Fruit fly (Drosophila melanogaster) whole organism, prepupa: ENCODE results near the gene CG34253.

Source experiments
- CG11902 ChIP-seq: fragments of 200-800 bp; sonication (Bioruptor generic); optimal IDR thresholded peaks from 3 replicates; lab custom pipeline; 2016; ENCODE audit warnings: missing biosample characterization, missing genetic modification characterization
- Eip75B ChIP-seq: fragments of 200-800 bp; sonication (Bioruptor generic); optimal IDR thresholded peaks from 3 replicates; lab custom pipeline; 2016; ENCODE audit warnings: missing biosample characterization, missing genetic modification characterization
- Gug ChIP-seq: fragments of 200-800 bp; sonication (Bioruptor generic); IDR thresholded peaks from 2 replicates; pipeline ENCODE4 v1.3.6; 2022; ENCODE audit warnings: missing biosample characterization, missing genetic modification characterization
- Lpt ChIP-seq: fragments of 200-800 bp; sonication (Bioruptor generic); optimal IDR thresholded peaks from 3 replicates; lab custom pipeline; 2016; ENCODE audit warnings: missing biosample characterization, missing genetic modification characterization
- esn ChIP-seq: fragments of 200-800 bp; sonication (Bioruptor generic); optimal IDR thresholded peaks from 2 replicates; lab custom pipeline; 2016; ENCODE audit warnings: missing biosample characterization, mild to moderate bottlenecking, missing genetic modification characterization, moderate library complexity
- fkh ChIP-seq: fragments of 200-800 bp; sonication (Bioruptor generic); optimal IDR thresholded peaks from 3 replicates; lab custom pipeline; 2017; ENCODE audit warnings: missing biosample characterization, mild to moderate bottlenecking, missing genetic modification characterization, moderate library complexity
- pdm3 ChIP-seq: fragments of 200-800 bp; sonication (Bioruptor generic); optimal IDR thresholded peaks from 3 replicates; lab custom pipeline; 2016; ENCODE audit warnings: missing biosample characterization, missing genetic modification characterization

- TF ChIP-seq pdm3 (GFP tag; lab: Kevin White, UChicago) (no peak), CG11902 (GFP tag; lab: Kevin White, UChicago) (no peak), Eip75B (GFP tag; lab: Kevin White, UChicago) (peak; percentile 15), esn (GFP tag; lab: Kevin White, UChicago) (peak; percentile 44), fkh (GFP tag; lab: Kevin White, UChicago) (no peak), Gug (GFP tag; lab: Robert Waterston, UW) (no peak), Lpt (GFP tag; lab: Kevin White, UChicago) (no peak)
These were observed 22.3 kb upstream of the CG34253 start, which contains the start of the genes Polr3D and mus304 for dm6 chr3L:18109459-18109863.
